Fruit fly (Drosophila melanogaster) whole organism, embryonic: ENCODE measurements around the gene endos.
A peak's percentile ranks its signal among the peaks of the same experiment; 100 is the strongest.

Source experiments
- Asciz ChIP-seq: fragments of 200-800 bp; sonication (Bioruptor generic); optimal IDR thresholded peaks from 2 replicates; lab custom pipeline; 2017; ENCODE audit warnings: missing biosample characterization, mild to moderate bottlenecking, missing genetic modification characterization, missing genetic modification reagents
- BtbVII ChIP-seq: fragments of 200-800 bp; sonication (Bioruptor generic); optimal IDR thresholded peaks from 3 replicates; lab custom pipeline; 2017; ENCODE audit warnings: missing biosample characterization, mild to moderate bottlenecking, missing genetic modification characterization
- CG11695 ChIP-seq: fragments of 200-800 bp; sonication (Bioruptor generic); IDR thresholded peaks from 3 replicates; pipeline ENCODE4 v1.3.6; 2022; ENCODE audit warnings: missing biosample characterization, missing genetic modification characterization
- CG12744 ChIP-seq: fragments of 200-800 bp; sonication (Bioruptor generic); optimal IDR thresholded peaks from 2 replicates; lab custom pipeline; 2016; ENCODE audit warnings: missing biosample characterization, missing genetic modification characterization
- CG12942 ChIP-seq: fragments of 200-800 bp; sonication (Bioruptor generic); optimal IDR thresholded peaks from 3 replicates; lab custom pipeline; 2016; ENCODE audit warnings: missing biosample characterization, missing genetic modification characterization
- CG13296 ChIP-seq: fragments of 200-800 bp; sonication (Bioruptor generic); optimal IDR thresholded peaks from 3 replicates; lab custom pipeline; 2018; ENCODE audit warnings: missing biosample characterization, mild to moderate bottlenecking, missing genetic modification characterization
- CG14050 ChIP-seq: fragments of 200-800 bp; sonication (Bioruptor generic); IDR thresholded peaks from 3 replicates; pipeline ENCODE4 v1.3.6; 2022; ENCODE audit warnings: missing biosample characterization, missing genetic modification characterization
- CG14965 ChIP-seq: fragments of 200-800 bp; sonication (Bioruptor generic); optimal IDR thresholded peaks from 2 replicates; lab custom pipeline; 2016; ENCODE audit warnings: missing biosample characterization, missing genetic modification characterization, borderline replicate concordance
- CG1529 ChIP-seq: fragments of 200-800 bp; sonication (Bioruptor generic); optimal IDR thresholded peaks from 3 replicates; lab custom pipeline; 2018; ENCODE audit warnings: missing biosample characterization, missing genetic modification characterization
- CG17802 ChIP-seq: fragments of 200-800 bp; sonication (Bioruptor generic); optimal IDR thresholded peaks from 2 replicates; lab custom pipeline; 2018; ENCODE audit warnings: missing biosample characterization, mild to moderate bottlenecking, missing genetic modification characterization, moderate library complexity
- CG18011 ChIP-seq: fragments of 200-800 bp; sonication (Bioruptor generic); optimal IDR thresholded peaks from 2 replicates; lab custom pipeline; 2017; ENCODE audit warnings: missing biosample characterization, missing genetic modification characterization, mild to moderate bottlenecking, moderate library complexity, missing genotype
- CG30020 ChIP-seq: fragments of 200-800 bp; optimal IDR thresholded peaks from 2 replicates; lab custom pipeline; 2019; ENCODE audit warnings: missing biosample characterization, mild to moderate bottlenecking, missing genetic modification characterization, moderate library complexity
- CG32767 ChIP-seq: fragments of 200-800 bp; sonication (Bioruptor generic); IDR thresholded peaks from 2 replicates; pipeline ENCODE4 v1.3.6; 2022; ENCODE audit warnings: missing biosample characterization, missing genetic modification characterization
- CG7271 ChIP-seq: fragments of 200-800 bp; sonication (Bioruptor generic); optimal IDR thresholded peaks from 2 replicates; lab custom pipeline; 2018; ENCODE audit warnings: missing biosample characterization, mild to moderate bottlenecking, missing genetic modification characterization, moderate library complexity
- CG7839 ChIP-seq: fragments of 200-800 bp; sonication (Bioruptor generic); optimal IDR thresholded peaks from 3 replicates; lab custom pipeline; 2018; ENCODE audit warnings: missing biosample characterization, mild to moderate bottlenecking, missing genetic modification characterization, moderate library complexity
- CG8388 ChIP-seq: fragments of 200-800 bp; sonication (Bioruptor generic); optimal IDR thresholded peaks from 2 replicates; lab custom pipeline; 2019; ENCODE audit warnings: missing biosample characterization, mild to moderate bottlenecking, missing genetic modification characterization, moderate library complexity
- CG8924 ChIP-seq: fragments of 200-800 bp; optimal IDR thresholded peaks from 3 replicates; lab custom pipeline; 2019; ENCODE audit warnings: missing biosample characterization, mild to moderate bottlenecking, missing genetic modification characterization, moderate library complexity
- D ChIP-seq, 2 experiments: fragments of 200-800 bp in 1 of 2; fragments of >200 bp in 1 of 2; sonication (Bioruptor generic) in 1 of 2; optimal IDR thresholded peaks; 2 replicates in 1 of 2; 3 replicates in 1 of 2; lab custom pipeline; 2017; ENCODE audit warnings: mild to moderate bottlenecking in 1 of 2, missing biosample characterization in 1 of 2, missing genetic modification characterization in 1 of 2, missing genetic modification reagents in 1 of 2
- Dek ChIP-seq: fragments of 200-800 bp; sonication (Bioruptor generic); optimal IDR thresholded peaks from 3 replicates; lab custom pipeline; 2019; ENCODE audit warnings: missing biosample characterization, mild to moderate bottlenecking, missing genetic modification characterization, moderate library complexity
- Dfd ChIP-seq, 2 experiments: fragments of >200 bp; optimal IDR thresholded peaks; 2 replicates each; lab custom pipeline; 2017; ENCODE audit warnings: missing biosample characterization in 2 of 2, missing genetic modification characterization in 2 of 2
- Dip3 ChIP-seq: fragments of 200-800 bp; sonication (Bioruptor generic); optimal IDR thresholded peaks from 3 replicates; lab custom pipeline; 2016; ENCODE audit warnings: missing biosample characterization, missing genetic modification characterization
- E2f1 ChIP-seq: fragments of 200-800 bp; sonication (Bioruptor generic); IDR thresholded peaks from 2 replicates; pipeline ENCODE4 v1.3.6; 2022; ENCODE audit warnings: missing biosample characterization, missing genetic modification characterization
- E2f2 ChIP-seq: fragments of 200-800 bp; sonication (Bioruptor generic); IDR thresholded peaks from 2 replicates; pipeline ENCODE4 v1.3.6; 2022; ENCODE audit warnings: missing biosample characterization, missing genetic modification characterization
- Hey ChIP-seq: fragments of 200-800 bp; sonication (Bioruptor generic); optimal IDR thresholded peaks from 3 replicates; lab custom pipeline; 2018; ENCODE audit warnings: missing biosample characterization, mild to moderate bottlenecking, missing genetic modification characterization
- Hr3 ChIP-seq: fragments of 200-800 bp; sonication (Bioruptor generic); optimal IDR thresholded peaks from 3 replicates; lab custom pipeline; 2016; ENCODE audit warnings: missing biosample characterization, missing genetic modification characterization
- Lim3 ChIP-seq: fragments of 200-800 bp; sonication (Bioruptor generic); IDR thresholded peaks from 2 replicates; pipeline ENCODE4 v1.3.6; 2022; ENCODE audit warnings: missing biosample characterization, missing genetic modification characterization
- Lpt ChIP-seq: fragments of >200 bp; optimal IDR thresholded peaks from 2 replicates; lab custom pipeline; 2018; ENCODE audit warnings: missing biosample characterization, missing genetic modification characterization
- MBD-R2 ChIP-seq: fragments of 200-800 bp; sonication (Bioruptor generic); IDR thresholded peaks from 2 replicates; pipeline ENCODE4 v1.3.6; 2022; ENCODE audit warnings: missing biosample characterization, missing genetic modification characterization
- NC2β ChIP-seq: fragments of 200-800 bp; sonication (Bioruptor generic); optimal IDR thresholded peaks from 2 replicates; lab custom pipeline; 2016; ENCODE audit warnings: missing biosample characterization, missing genetic modification characterization
- Oaz ChIP-seq: fragments of 200-800 bp; sonication (Bioruptor generic); IDR thresholded peaks from 2 replicates; pipeline ENCODE4 v1.3.6; 2022; ENCODE audit warnings: missing biosample characterization, missing genetic modification characterization
- ab ChIP-seq: fragments of 200-800 bp; sonication (Bioruptor generic); optimal IDR thresholded peaks from 2 replicates; lab custom pipeline; 2016; ENCODE audit warnings: missing biosample characterization, missing genetic modification characterization
- al ChIP-seq: fragments of 200-800 bp; sonication (Bioruptor generic); IDR thresholded peaks from 2 replicates; pipeline ENCODE4 v1.3.6; 2022; ENCODE audit warnings: missing biosample characterization, missing genetic modification characterization
- amos ChIP-seq: fragments of 200-800 bp; sonication (Bioruptor generic); IDR thresholded peaks from 2 replicates; pipeline ENCODE4 v1.3.6; 2022; ENCODE audit warnings: missing biosample characterization, missing genetic modification characterization; ENCODE audit not compliant: partially characterized antibody
- bbx ChIP-seq: fragments of 200-800 bp; sonication (Bioruptor generic); IDR thresholded peaks from 2 replicates; pipeline ENCODE4 v1.3.6; 2022; ENCODE audit warnings: missing biosample characterization, missing genetic modification characterization; ENCODE audit not compliant: partially characterized antibody
- bcd ChIP-seq: fragments of 200-800 bp; sonication (Bioruptor generic); optimal IDR thresholded peaks from 2 replicates; lab custom pipeline; 2017; ENCODE audit warnings: missing biosample characterization, mild to moderate bottlenecking, missing genetic modification characterization
- bsh ChIP-seq, 2 experiments: fragments of 200-800 bp; sonication (Bioruptor generic); optimal IDR thresholded peaks; 2 replicates each; lab custom pipeline; 2017 to 2018; ENCODE audit warnings: mild to moderate bottlenecking in 2 of 2, missing biosample characterization in 2 of 2, missing genetic modification characterization in 2 of 2, moderate library complexity in 1 of 2
- caup ChIP-seq: fragments of 200-800 bp; sonication (Bioruptor generic); optimal IDR thresholded peaks from 3 replicates; lab custom pipeline; 2017; ENCODE audit warnings: missing biosample characterization, mild to moderate bottlenecking, missing genetic modification characterization, moderate library complexity; ENCODE audit not compliant: severe bottlenecking
- crol ChIP-seq: fragments of 200-800 bp; sonication (Bioruptor generic); IDR thresholded peaks from 2 replicates; pipeline ENCODE4 v1.3.6; 2022; ENCODE audit warnings: missing biosample characterization, missing genetic modification characterization
- dimm ChIP-seq: fragments of 200-800 bp; sonication (Bioruptor generic); IDR thresholded peaks from 2 replicates; pipeline ENCODE4 v1.3.6; 2022; ENCODE audit warnings: missing biosample characterization, missing genetic modification characterization
- en ChIP-seq: fragments of 200-800 bp; sonication (Bioruptor generic); optimal IDR thresholded peaks from 2 replicates; lab custom pipeline; 2016; ENCODE audit warnings: missing biosample characterization, missing genetic modification characterization
- gcm ChIP-seq: fragments of 200-800 bp; sonication (Bioruptor generic); optimal IDR thresholded peaks from 2 replicates; lab custom pipeline; 2019; ENCODE audit warnings: missing biosample characterization, mild to moderate bottlenecking, missing genetic modification characterization, moderate library complexity
- pb ChIP-seq: fragments of 200-800 bp; sonication (Bioruptor generic); optimal IDR thresholded peaks from 3 replicates; lab custom pipeline; 2016; ENCODE audit warnings: missing biosample characterization, missing genetic modification characterization
- pita ChIP-seq: fragments of 200-800 bp; sonication (Bioruptor generic); optimal IDR thresholded peaks from 2 replicates; lab custom pipeline; 2017; ENCODE audit warnings: missing biosample characterization, mild to moderate bottlenecking, missing genetic modification characterization
- ro ChIP-seq: fragments of 200-800 bp; sonication (Bioruptor generic); IDR thresholded peaks from 2 replicates; pipeline ENCODE4 v1.3.6; 2022; ENCODE audit warnings: missing biosample characterization, missing genetic modification characterization
- sc ChIP-seq, 3 experiments: fragments of >200 bp in 2 of 3; fragments of 200-800 bp in 1 of 3; sonication (Bioruptor generic) in 1 of 3; optimal IDR thresholded peaks; 2 replicates in 2 of 3; 3 replicates in 1 of 3; lab custom pipeline; 2017; ENCODE audit warnings: mild to moderate bottlenecking in 1 of 3, missing biosample characterization in 1 of 3, missing genetic modification characterization in 1 of 3, missing genetic modification reagents in 1 of 3
- seq ChIP-seq: fragments of 200-800 bp; sonication (Bioruptor generic); IDR thresholded peaks from 2 replicates; pipeline ENCODE4 v1.3.6; 2022; ENCODE audit warnings: missing biosample characterization, missing genetic modification characterization
- shn ChIP-seq: fragments of 200-800 bp; sonication (Bioruptor generic); optimal IDR thresholded peaks from 3 replicates; lab custom pipeline; 2016; ENCODE audit warnings: missing biosample characterization, missing genetic modification characterization
- trem ChIP-seq: fragments of 200-800 bp; optimal IDR thresholded peaks from 3 replicates; lab custom pipeline; 2019; ENCODE audit warnings: missing biosample characterization, mild to moderate bottlenecking, missing genetic modification characterization, moderate library complexity
- vfl ChIP-seq: fragments of 200-800 bp; sonication (Bioruptor generic); optimal IDR thresholded peaks from 2 replicates; lab custom pipeline; 2016; ENCODE audit warnings: missing biosample characterization, missing genetic modification characterization

The endos gene

DNA sequence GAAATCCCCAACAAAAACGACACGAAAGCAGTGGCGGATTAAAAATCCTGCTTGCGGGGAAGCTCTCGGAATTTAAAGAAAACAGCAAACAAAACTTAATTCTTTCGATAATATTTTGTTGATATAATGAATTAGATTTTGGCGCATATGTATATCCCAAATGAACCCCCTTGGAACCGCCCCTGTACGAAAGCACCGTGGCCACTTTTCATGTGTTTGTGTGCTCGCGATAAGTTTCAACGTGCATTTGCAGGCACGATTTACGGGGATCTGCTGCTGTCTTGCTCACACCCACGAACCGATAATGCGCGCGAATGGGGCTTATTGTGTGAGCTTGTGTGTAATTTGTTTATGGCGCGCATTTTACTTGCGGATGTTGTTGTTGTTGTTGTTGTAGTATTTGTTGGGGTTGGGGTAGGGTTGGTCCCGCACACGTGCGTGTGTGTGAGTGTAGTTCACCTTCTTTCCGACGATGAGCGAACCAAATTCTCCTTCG lies 26.5 kb downstream of the endos start (continued):
- TF ChIP-seq Asciz (GFP tag; lab: Kevin White, UChicago), result peak; percentile 93
- TF ChIP-seq Oaz (GFP tag; lab: Robert Waterston, UW), result peak; percentile 94
- peak; percentile 96 for TF ChIP-seq CG14050 (GFP tag; lab: Robert Waterston, UW)
- TF ChIP-seq vfl (GFP tag; lab: Kevin White, UChicago), result peak; percentile 88
- TF ChIP-seq Hr3 (GFP tag; lab: Kevin White, UChicago), result peak; percentile 93
- peak; percentile 95 for TF ChIP-seq caup (GFP tag; lab: Kevin White, UChicago)
- TF ChIP-seq dimm (GFP tag; lab: Robert Waterston, UW), result no peak; the same call in 1 of the 2 replicates
- TF ChIP-seq bsh (GFP tag; optimal IDR thresholded peaks at IDR 0.05; lab: Kevin White, UChicago), result peak; percentile 95 to 97
- no peak for TF ChIP-seq sc (optimal IDR thresholded peaks at IDR 0.05; lab: Kevin White, UChicago)
- TF ChIP-seq sc (GFP tag; optimal IDR thresholded peaks at IDR 0.05; lab: Kevin White, UChicago), result peak; percentile 85
- peak; percentile 66 for TF ChIP-seq crol (GFP tag; lab: Robert Waterston, UW)
- peak; percentile 93 for TF ChIP-seq Dek (tag; lab: Kevin White, UChicago)
- TF ChIP-seq shn (GFP tag; lab: Kevin White, UChicago), result peak; percentile 94
- TF ChIP-seq bbx, result peak; percentile 35; the same call in 1 of the 2 replicates
- TF ChIP-seq Hey (tag; lab: Kevin White, UChicago), result peak; percentile 81
- peak; percentile 94 for TF ChIP-seq CG12942 (GFP tag; lab: Kevin White, UChicago)
- TF ChIP-seq CG32767 (GFP tag; lab: Robert Waterston, UW), result peak; percentile 93
- peak; percentile 92 for TF ChIP-seq gcm
- TF ChIP-seq BtbVII (GFP tag; lab: Kevin White, UChicago), result peak; percentile 92
- peak; percentile 93 for TF ChIP-seq CG13296
- peak; percentile 78 for TF ChIP-seq CG18011 (GFP tag; lab: Kevin White, UChicago)
- peak; percentile 91 for TF ChIP-seq Dip3 (GFP tag; lab: Kevin White, UChicago)
- no peak for TF ChIP-seq D (optimal IDR thresholded peaks at IDR 0.05; lab: Kevin White, UChicago)
- TF ChIP-seq D (GFP tag; optimal IDR thresholded peaks at IDR 0.05; lab: Kevin White, UChicago), result peak; percentile 94
- peak; percentile 81 for TF ChIP-seq trem
- peak; percentile 92 for TF ChIP-seq en (GFP tag; lab: Kevin White, UChicago)
- TF ChIP-seq E2f1, result peak; percentile 89
- peak; percentile 77 for TF ChIP-seq CG11695 (GFP tag; lab: Robert Waterston, UW)
- TF ChIP-seq CG1529 (GFP tag; lab: Kevin White, UChicago), result peak; percentile 91
- TF ChIP-seq CG30020, result peak; percentile 69
- TF ChIP-seq amos (GFP tag; lab: Robert Waterston, UW), result peak; percentile 23; the same call in 1 of the 2 replicates
- peak; percentile 96 for TF ChIP-seq ab (GFP tag; lab: Kevin White, UChicago)
- TF ChIP-seq pita (GFP tag; lab: Kevin White, UChicago), result no peak
- no peak for TF ChIP-seq Dfd (GFP tag; optimal IDR thresholded peaks at IDR 0.05; lab: Kevin White, UChicago)
- TF ChIP-seq CG8924 (tag; lab: Kevin White, UChicago), result peak; percentile 94
- TF ChIP-seq ro, result peak; percentile 70
- TF ChIP-seq Lpt (GFP tag; lab: Kevin White, UChicago), result no peak
- peak; percentile 80 for TF ChIP-seq Lim3 (GFP tag; lab: Robert Waterston, UW)
- TF ChIP-seq CG7839 (tag; lab: Kevin White, UChicago), result peak; percentile 96
- TF ChIP-seq CG8388 (GFP tag; lab: Kevin White, UChicago), result peak; percentile 90
- TF ChIP-seq CG7271 (tag; lab: Kevin White, UChicago), result peak; percentile 21
- peak; percentile 78 for TF ChIP-seq CG14965 (GFP tag; lab: Kevin White, UChicago)
- TF ChIP-seq CG12744, result peak; percentile 83
- TF ChIP-seq NC2β (GFP tag; lab: Kevin White, UChicago), result peak; percentile 92
- TF ChIP-seq pb (GFP tag; lab: Kevin White, UChicago), result peak; percentile 90
- TF ChIP-seq CG17802 (tag; lab: Kevin White, UChicago), result peak; percentile 81
- peak; percentile 78 for TF ChIP-seq E2f2
- TF ChIP-seq bcd, result peak; percentile 95
- peak; percentile 85 for TF ChIP-seq MBD-R2 (GFP tag; lab: Robert Waterston, UW)
- TF ChIP-seq seq (GFP tag; lab: Robert Waterston, UW), result peak; percentile 94
- TF ChIP-seq al (GFP tag; lab: Robert Waterston, UW), result peak; percentile 76; the same call in 1 of the 2 replicates
